Worm (Caenorhabditis elegans) whole organism, L4/young adult: Measurements from ENCODE around the gene eif-1.

ENCODE experiments used
- W03F9.2 ChIP-seq: fragments of 150-350 bp; optimal IDR thresholded peaks from 2 replicates; lab custom pipeline; 2014; ENCODE audit warnings: missing biosample characterization, missing genetic modification characterization
- him-1 ChIP-seq: sonication (generic microtip); optimal IDR thresholded peaks from 2 replicates; lab custom pipeline; 2016; ENCODE audit warnings: missing genotype, missing genetic modification reagents, missing genetic modification characterization, missing compliant biosample characterization

DNA sequence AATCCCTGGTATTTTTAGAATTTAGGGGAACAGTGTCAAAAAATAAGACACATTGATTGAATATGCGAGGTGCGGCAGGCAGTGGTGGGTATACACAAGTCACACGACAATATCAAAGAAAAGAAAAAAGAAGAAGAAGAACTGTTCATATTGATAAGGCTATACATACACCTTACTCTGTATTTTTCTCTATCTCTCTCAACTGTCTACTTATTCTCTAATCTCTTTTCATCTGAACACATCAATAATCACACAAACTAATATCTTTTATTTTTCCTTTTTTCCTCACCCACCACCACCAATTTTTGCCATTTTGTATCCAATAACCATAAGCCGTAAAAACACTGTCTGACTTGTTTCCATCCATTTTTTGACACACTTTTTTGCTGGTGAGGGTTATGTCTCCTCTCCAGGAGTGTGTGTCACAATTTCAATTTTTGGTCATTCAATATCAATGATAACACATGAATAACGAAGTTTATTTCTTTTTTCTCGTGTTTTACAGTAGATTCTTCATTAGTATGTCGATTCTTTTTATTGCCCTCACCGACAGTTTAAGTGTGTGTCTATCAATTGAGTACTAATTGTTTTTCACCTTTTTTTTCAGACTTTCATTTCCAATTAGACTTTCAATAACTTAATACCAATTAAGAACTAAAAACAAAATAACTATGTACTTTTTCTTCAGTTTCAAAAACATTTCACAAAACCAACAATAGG lies 26.2 kb upstream of the eif-1 start:
- no peak for TF ChIP-seq W03F9.2 (tag; lab: Kevin White, UChicago)
- no peak for TF ChIP-seq him-1
